Fruit fly (Drosophila melanogaster): ENCODE data around the gene CG31624.

Gene CG31624

DNA sequence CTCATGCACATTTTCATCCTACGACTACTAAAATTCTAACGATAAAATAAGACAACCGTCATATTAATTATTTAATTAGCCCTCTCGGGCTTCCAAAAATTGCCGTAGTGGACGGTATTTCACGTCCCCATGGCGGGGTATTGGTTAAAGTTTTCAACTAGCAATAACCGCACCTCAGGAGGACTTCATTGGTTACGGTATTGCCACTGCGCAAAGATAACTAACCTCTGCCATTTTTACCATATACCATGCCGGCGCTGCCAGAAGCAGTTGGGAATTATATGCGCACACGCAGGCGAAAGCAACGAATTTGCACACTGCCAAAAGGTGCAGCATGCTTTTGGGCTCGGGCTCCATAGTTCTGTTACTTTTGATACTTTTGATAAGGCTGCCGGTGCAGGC, 14.8 kb upstream of the CG31624 start:
- peak; percentile 57 for TF ChIP-seq bab1 (GFP tag; optimal IDR thresholded peaks at IDR 0.05)
- TF ChIP-seq cnc (optimal IDR thresholded peaks at IDR 0.05), result no peak
- TF ChIP-seq CG1620 (GFP tag; optimal IDR thresholded peaks at IDR 0.05), result peak; percentile 57
- TF ChIP-seq ovo (GFP tag; optimal IDR thresholded peaks at IDR 0.05), result peak; percentile 9
- TF ChIP-seq CG12768 (GFP tag; optimal IDR thresholded peaks at IDR 0.05), result no peak
- TF ChIP-seq Crg-1 (GFP tag; optimal IDR thresholded peaks at IDR 0.05), result peak; percentile 37
- peak; percentile 3 for TF ChIP-seq cic (GFP tag; optimal IDR thresholded peaks at IDR 0.05)
- peak; percentile 55 for TF ChIP-seq Mnt (GFP tag; optimal IDR thresholded peaks at IDR 0.05)
- no peak for TF ChIP-seq Clk (GFP tag; optimal IDR thresholded peaks at IDR 0.05)
- TF ChIP-seq CG5204 (GFP tag; optimal IDR thresholded peaks at IDR 0.05), result no peak
- TF ChIP-seq pad (GFP tag; optimal IDR thresholded peaks at IDR 0.05), result peak; percentile 64
- TF ChIP-seq kay (GFP tag; ENCODE audit: borderline replicate concordance), result no peak
- TF ChIP-seq Hr96 (GFP tag; optimal IDR thresholded peaks at IDR 0.05), result peak; percentile 69
- TF ChIP-seq CG11617 (GFP tag; optimal IDR thresholded peaks at IDR 0.05), result no peak
- peak; percentile 25 for TF ChIP-seq CG14711 (tag; optimal IDR thresholded peaks at IDR 0.05)
- TF ChIP-seq CG33017 (tag; optimal IDR thresholded peaks at IDR 0.05), result no peak
- TF ChIP-seq CG7101 (tag; optimal IDR thresholded peaks at IDR 0.05), result peak; percentile 30
- TF ChIP-seq tj (GFP tag; optimal IDR thresholded peaks at IDR 0.05), result peak; percentile 66
- TF ChIP-seq CG7045 (GFP tag; optimal IDR thresholded peaks at IDR 0.05), result no peak
- no peak for TF ChIP-seq toe (GFP tag; optimal IDR thresholded peaks at IDR 0.05)

- TF ChIP-seq cnc (optimal IDR thresholded peaks at IDR 0.05) (no peak), bab1 (GFP tag; optimal IDR thresholded peaks at IDR 0.05) (no peak), pad (GFP tag; optimal IDR thresholded peaks at IDR 0.05) (peak; percentile 19), tj (GFP tag; optimal IDR thresholded peaks at IDR 0.05) (no peak), CG7045 (GFP tag; optimal IDR thresholded peaks at IDR 0.05) (no peak)
These were observed 6.0 kb upstream of the CG31624 start, which contains the start of gene clumsy for dm6 chr2L:21206193-21206592. clumsy (plus strand) TSS chr2L:21206493.

DNA sequence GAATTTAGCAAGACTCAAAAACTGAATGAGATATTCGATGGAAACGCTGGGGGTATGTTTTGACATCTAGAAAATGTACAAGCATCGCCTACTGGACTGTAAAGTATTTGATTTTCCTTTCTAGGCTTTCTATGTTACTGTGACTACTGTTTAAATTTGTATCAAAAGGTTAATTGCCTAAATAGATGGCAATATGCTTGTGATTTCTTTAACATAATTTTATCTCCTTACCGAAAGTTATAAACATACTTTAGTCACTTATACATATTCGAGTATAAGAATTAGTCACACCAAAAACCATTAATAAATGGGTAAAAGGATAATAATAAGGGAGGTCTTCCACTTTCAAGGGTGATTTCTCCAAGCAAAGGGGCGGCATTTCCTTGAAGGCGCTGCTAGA, 2.5 kb upstream of the CG31624 start, which contains the start of gene CG31988:
TSS of gene CG31988 (minus strand) at position 101 of the 400 bp plus-strand sequence.
- no peak for TF ChIP-seq CG7101 (tag; optimal IDR thresholded peaks at IDR 0.05)
- no peak for TF ChIP-seq cnc (optimal IDR thresholded peaks at IDR 0.05)
- TF ChIP-seq CG12768 (GFP tag; optimal IDR thresholded peaks at IDR 0.05), result no peak
- TF ChIP-seq bab1 (GFP tag; optimal IDR thresholded peaks at IDR 0.05), result no peak
- no peak for TF ChIP-seq ovo (GFP tag; optimal IDR thresholded peaks at IDR 0.05)
- no peak for TF ChIP-seq Crg-1 (GFP tag; optimal IDR thresholded peaks at IDR 0.05)
- TF ChIP-seq kay (GFP tag; ENCODE audit: borderline replicate concordance), result no peak
- no peak for TF ChIP-seq CG14711 (tag; optimal IDR thresholded peaks at IDR 0.05)
- TF ChIP-seq cic (GFP tag; optimal IDR thresholded peaks at IDR 0.05), result no peak
- no peak for TF ChIP-seq CG5204 (GFP tag; optimal IDR thresholded peaks at IDR 0.05)
- TF ChIP-seq CG1620 (GFP tag; optimal IDR thresholded peaks at IDR 0.05), result no peak
- TF ChIP-seq toe (GFP tag; optimal IDR thresholded peaks at IDR 0.05), result no peak

dm6 chr2L:21198633-21199264, 1.4 kb downstream of the CG31624 start, which contains the start of gene Ret:
Ret (minus strand) TSS chr2L:21198762.
- TF ChIP-seq CG14711 (tag; optimal IDR thresholded peaks at IDR 0.05) (no peak), toe (GFP tag; optimal IDR thresholded peaks at IDR 0.05) (no peak), Hr96 (GFP tag; optimal IDR thresholded peaks at IDR 0.05) (no peak), pad (GFP tag; optimal IDR thresholded peaks at IDR 0.05) (no peak), cic (GFP tag; optimal IDR thresholded peaks at IDR 0.05) (no peak), CG5204 (GFP tag; optimal IDR thresholded peaks at IDR 0.05) (no peak), bab1 (GFP tag; optimal IDR thresholded peaks at IDR 0.05) (no peak), Crg-1 (GFP tag; optimal IDR thresholded peaks at IDR 0.05) (no peak), CG33017 (tag; optimal IDR thresholded peaks at IDR 0.05) (no peak), CG1620 (GFP tag; optimal IDR thresholded peaks at IDR 0.05) (no peak), kay (GFP tag; ENCODE audit: borderline replicate concordance) (no peak), CG12768 (GFP tag; optimal IDR thresholded peaks at IDR 0.05) (no peak), CG11617 (GFP tag; optimal IDR thresholded peaks at IDR 0.05) (no peak), Clk (GFP tag; optimal IDR thresholded peaks at IDR 0.05) (no peak), Mnt (GFP tag; optimal IDR thresholded peaks at IDR 0.05) (no peak), ovo (GFP tag; optimal IDR thresholded peaks at IDR 0.05) (no peak), tj (GFP tag; optimal IDR thresholded peaks at IDR 0.05) (no peak)

DNA sequence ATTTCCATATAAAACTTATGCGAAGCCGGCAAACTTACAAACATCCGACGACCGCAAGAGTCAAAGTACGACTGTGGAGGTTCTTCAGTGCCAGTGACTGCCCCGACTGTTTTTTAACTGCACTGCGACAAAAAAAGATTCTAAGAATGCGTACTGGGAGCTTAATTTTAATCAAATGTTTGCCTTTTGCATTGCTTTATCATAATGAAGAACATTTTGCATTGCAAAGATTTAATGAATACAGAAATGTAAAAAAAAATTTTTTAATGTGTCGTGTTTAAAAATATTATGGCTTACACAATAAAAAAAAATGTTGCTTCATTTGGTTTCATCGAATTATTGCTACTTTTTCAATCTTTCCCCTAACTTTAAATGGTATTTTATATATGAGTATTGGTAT, 3.0 kb downstream of the CG31624 start:
- TF ChIP-seq toe (GFP tag; optimal IDR thresholded peaks at IDR 0.05) (no peak), CG7101 (tag; optimal IDR thresholded peaks at IDR 0.05) (no peak), Hr96 (GFP tag; optimal IDR thresholded peaks at IDR 0.05) (no peak), CG14711 (tag; optimal IDR thresholded peaks at IDR 0.05) (no peak), kay (GFP tag; ENCODE audit: borderline replicate concordance) (no peak), tj (GFP tag; optimal IDR thresholded peaks at IDR 0.05) (no peak), CG11617 (GFP tag; optimal IDR thresholded peaks at IDR 0.05) (no peak), CG33017 (tag; optimal IDR thresholded peaks at IDR 0.05) (no peak)

DNA sequence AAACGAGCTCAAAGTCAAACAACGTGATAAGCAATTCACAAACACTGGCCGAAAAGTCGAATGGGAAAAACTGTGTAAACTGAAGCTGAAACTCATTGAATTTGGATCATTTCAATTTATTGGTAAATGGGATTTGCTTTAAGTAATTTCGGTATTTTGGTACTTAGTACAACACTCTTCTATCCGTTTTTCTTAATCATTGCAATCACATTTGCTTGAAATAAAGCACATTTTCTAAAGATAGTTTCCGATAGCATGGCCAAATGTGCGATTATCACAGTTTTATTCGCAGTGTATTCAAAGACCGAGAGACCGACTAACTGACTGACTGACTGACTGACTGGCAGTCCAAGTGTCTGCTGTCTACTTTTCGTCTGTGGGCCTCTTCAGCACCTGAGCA, 3.7 kb downstream of the CG31624 start:
- TF ChIP-seq toe (GFP tag; optimal IDR thresholded peaks at IDR 0.05) (no peak), cnc (optimal IDR thresholded peaks at IDR 0.05) (no peak), Crg-1 (GFP tag; optimal IDR thresholded peaks at IDR 0.05) (no peak), pad (GFP tag; optimal IDR thresholded peaks at IDR 0.05) (no peak), Clk (GFP tag; optimal IDR thresholded peaks at IDR 0.05) (no peak), CG1620 (GFP tag; optimal IDR thresholded peaks at IDR 0.05) (no peak), CG7045 (GFP tag; optimal IDR thresholded peaks at IDR 0.05) (no peak), CG5204 (GFP tag; optimal IDR thresholded peaks at IDR 0.05) (no peak), cic (GFP tag; optimal IDR thresholded peaks at IDR 0.05) (no peak), CG14711 (tag; optimal IDR thresholded peaks at IDR 0.05) (no peak), ovo (GFP tag; optimal IDR thresholded peaks at IDR 0.05) (no peak), CG7101 (tag; optimal IDR thresholded peaks at IDR 0.05) (no peak), Hr96 (GFP tag; optimal IDR thresholded peaks at IDR 0.05) (no peak)
